In genomic region chr3L:14059266-14059974, dm6 we compare ENCODE assay signal across 2 fruit fly cellular contexts.
TF ChIP-seq lines count a peak whose summit lies in the region.

No protein-coding gene starts in this region.

TF ChIP-seq in whole organism, embryonic, 481 proteins besides CTCF, POLR2A, EP300 and RAD21 (continued from another document):
- TF ChIP-seq mirr (GFP tag; optimal IDR thresholded peaks at IDR 0.05; lab: Kevin White, UChicago): no peak

TF ChIP-seq in whole organism, prepupa, 60 proteins besides CTCF, POLR2A, EP300 and RAD21 (continued from another document):
- TF ChIP-seq CG11762 (GFP tag; optimal IDR thresholded peaks at IDR 0.05; lab: Kevin White, UChicago; ENCODE audit: insufficient read depth) (no peak), Gug (GFP tag; IDR thresholded peaks at IDR 0.05; lab: Robert Waterston, UW) (peak; percentile 25; the same call in 1 of the 2 replicates), CG7368 (GFP tag; optimal IDR thresholded peaks at IDR 0.05; lab: Kevin White, UChicago) (peak; percentile 18), cyc (GFP tag; optimal IDR thresholded peaks at IDR 0.05; lab: Kevin White, UChicago) (peak; percentile 37), Hr39 (GFP tag; optimal IDR thresholded peaks at IDR 0.05; lab: Kevin White, UChicago) (peak; percentile 39), Eip78C (GFP tag; lab: Kevin White, UChicago) (peak; percentile 82), Hr4 (GFP tag; optimal IDR thresholded peaks at IDR 0.05; lab: Kevin White, UChicago) (no peak), salr (GFP tag; optimal IDR thresholded peaks at IDR 0.05; lab: Kevin White, UChicago) (no peak), CG6854 (GFP tag; optimal IDR thresholded peaks at IDR 0.05; lab: Kevin White, UChicago) (peak; percentile 49), OdsH (GFP tag; optimal IDR thresholded peaks at IDR 0.05; lab: Kevin White, UChicago) (peak; percentile 25), pdm3 (GFP tag; optimal IDR thresholded peaks at IDR 0.05; lab: Kevin White, UChicago) (peak; percentile 52), Eip93F (GFP tag; optimal IDR thresholded peaks at IDR 0.05; lab: Kevin White, UChicago) (no peak), CG8119 (GFP tag; IDR thresholded peaks at IDR 0.05; lab: Robert Waterston, UW) (no peak), acj6 (GFP tag; optimal IDR thresholded peaks at IDR 0.05; lab: Kevin White, UChicago) (peak; percentile 43), CG34406 (GFP tag; optimal IDR thresholded peaks at IDR 0.05; lab: Kevin White, UChicago) (peak; percentile 35), fkh (GFP tag; optimal IDR thresholded peaks at IDR 0.05; lab: Kevin White, UChicago) (peak; percentile 29), fd59A (GFP tag; optimal IDR thresholded peaks at IDR 0.05; lab: Kevin White, UChicago) (no peak), CG8632 (GFP tag; optimal IDR thresholded peaks at IDR 0.05; lab: Kevin White, UChicago) (peak; percentile 30), Blimp-1 (GFP tag; optimal IDR thresholded peaks at IDR 0.05; lab: Kevin White, UChicago) (no peak), CG6792 (GFP tag; optimal IDR thresholded peaks at IDR 0.05; lab: Kevin White, UChicago) (no peak), Sox15 (GFP tag; optimal IDR thresholded peaks at IDR 0.05; lab: Kevin White, UChicago) (peak; percentile 25), Eip75B (GFP tag; optimal IDR thresholded peaks at IDR 0.05; lab: Kevin White, UChicago) (peak; percentile 28), ss (GFP tag; optimal IDR thresholded peaks at IDR 0.05; lab: Kevin White, UChicago) (peak; percentile 58 to 80), CG10631 (GFP tag; optimal IDR thresholded peaks at IDR 0.05; lab: Kevin White, UChicago) (peak; percentile 17), Ets96B (tag; optimal IDR thresholded peaks at IDR 0.05; lab: Kevin White, UChicago) (peak; percentile 3), CG31627 (GFP tag; optimal IDR thresholded peaks at IDR 0.05; lab: Kevin White, UChicago) (peak; percentile 39), Smox (GFP tag; optimal IDR thresholded peaks at IDR 0.05; lab: Kevin White, UChicago) (no peak), CG4318 (GFP tag; optimal IDR thresholded peaks at IDR 0.05; lab: Kevin White, UChicago) (no peak), spab (GFP tag; optimal IDR thresholded peaks at IDR 0.05; lab: Kevin White, UChicago) (peak; percentile 8), achi (GFP tag; optimal IDR thresholded peaks at IDR 0.05; lab: Kevin White, UChicago) (peak; percentile 51), CG15336 (GFP tag; IDR thresholded peaks at IDR 0.05; lab: Robert Waterston, UW) (0 out of 2 replicates have a peak, but pooled peaks have one; percentile 17), vri (GFP tag; optimal IDR thresholded peaks at IDR 0.05; lab: Kevin White, UChicago) (no peak), net (GFP tag; optimal IDR thresholded peaks at IDR 0.05; lab: Kevin White, UChicago) (peak; percentile 50), Hr38 (GFP tag; optimal IDR thresholded peaks at IDR 0.05; lab: Kevin White, UChicago) (no peak), CG3919 (GFP tag; optimal IDR thresholded peaks at IDR 0.05; lab: Kevin White, UChicago) (peak; percentile 27), dsx (GFP tag; optimal IDR thresholded peaks at IDR 0.05; lab: Kevin White, UChicago; ENCODE audit: poor library complexity, severe bottlenecking) (peak; percentile 24), lz (GFP tag; optimal IDR thresholded peaks at IDR 0.05; lab: Kevin White, UChicago) (peak; percentile 36), CG6163 (GFP tag; IDR thresholded peaks at IDR 0.05; lab: Robert Waterston, UW) (peak; percentile 36; the same call in 2 of the 3 replicates)
